Fruit fly (Drosophila melanogaster) whole organism, wandering third instar larva: ENCODE data around the gene TM9SF3.

Source experiments
- Dfd ChIP-seq: fragments of >200 bp; optimal IDR thresholded peaks from 2 replicates; lab custom pipeline; 2017; ENCODE audit warnings: missing biosample characterization, missing genetic modification characterization
- Dif ChIP-seq: fragments of 200-275, 200-300 bp; sonication (Bioruptor generic); optimal IDR thresholded peaks from 2 replicates; lab custom pipeline; 2018; ENCODE audit warnings: missing biosample characterization, missing genetic modification characterization; ENCODE audit not compliant: partially characterized antibody
- GATAd ChIP-seq: sonication (Bioruptor generic); optimal IDR thresholded peaks from 2 replicates; lab custom pipeline; 2016; ENCODE audit warnings: missing biosample characterization, missing genetic modification characterization
- Hnf4 ChIP-seq: fragments of 200-800 bp; sonication (Bioruptor generic); optimal IDR thresholded peaks from 2 replicates; lab custom pipeline; 2016; ENCODE audit warnings: missing biosample characterization, mild to moderate bottlenecking, missing genetic modification characterization
- Hr78 ChIP-seq: fragments of >200 bp; optimal IDR thresholded peaks from 2 replicates; lab custom pipeline; 2017; ENCODE audit warnings: missing biosample characterization, missing genetic modification characterization
- Jra ChIP-seq: sonication (Bioruptor generic); optimal IDR thresholded peaks from 2 replicates; lab custom pipeline; 2016; ENCODE audit warnings: missing biosample characterization, missing genetic modification characterization
- OdsH ChIP-seq: fragments of 200-800 bp; sonication (Bioruptor generic); optimal IDR thresholded peaks from 2 replicates; lab custom pipeline; 2016; ENCODE audit warnings: missing biosample characterization, mild to moderate bottlenecking, missing genetic modification characterization
- Rel ChIP-seq, 2 experiments: fragments of 200-800 bp; sonication (Bioruptor generic) in 1 of 2; optimal IDR thresholded peaks; 2 replicates in 1 of 2; 3 replicates in 1 of 2; lab custom pipeline; 2016 to 2019; ENCODE audit warnings: mild to moderate bottlenecking in 2 of 2, missing biosample characterization in 2 of 2, missing genetic modification characterization in 2 of 2, moderate library complexity in 1 of 2
- dl ChIP-seq, 2 experiments: fragments of 175-275, 200-275 bp in 1 of 2; fragments of 200-275 bp in 1 of 2; sonication (Bioruptor generic); optimal IDR thresholded peaks; lab custom pipeline; 2018; ENCODE audit warnings: mild to moderate bottlenecking in 2 of 2, missing biosample characterization in 2 of 2, missing genetic modification characterization in 2 of 2, moderate library complexity in 2 of 2; ENCODE audit not compliant: partially characterized antibody in 2 of 2, insufficient read depth in 1 of 2
- h ChIP-seq: fragments of 200-800 bp; sonication (Bioruptor generic); optimal IDR thresholded peaks from 3 replicates; lab custom pipeline; 2016; ENCODE audit warnings: missing biosample characterization, mild to moderate bottlenecking, missing genetic modification characterization
- jim ChIP-seq: fragments of 175-275, 200-325 bp; sonication (Bioruptor generic); optimal IDR thresholded peaks from 2 replicates; lab custom pipeline; 2016; ENCODE audit warnings: missing biosample characterization, mild to moderate bottlenecking, missing genetic modification characterization
- lola ChIP-seq: fragments of >200 bp; optimal IDR thresholded peaks from 2 replicates; lab custom pipeline; 2017; ENCODE audit warnings: missing biosample characterization, missing genetic modification characterization
- psq ChIP-seq: fragments of 200-800 bp; sonication (Bioruptor generic); optimal IDR thresholded peaks from 3 replicates; lab custom pipeline; 2017; ENCODE audit warnings: missing biosample characterization, mild to moderate bottlenecking, missing genetic modification characterization, moderate library complexity
- tai ChIP-seq: sonication (Bioruptor generic); optimal IDR thresholded peaks from 2 replicates; lab custom pipeline; 2016; ENCODE audit warnings: missing biosample characterization, missing genetic modification characterization

DNA sequence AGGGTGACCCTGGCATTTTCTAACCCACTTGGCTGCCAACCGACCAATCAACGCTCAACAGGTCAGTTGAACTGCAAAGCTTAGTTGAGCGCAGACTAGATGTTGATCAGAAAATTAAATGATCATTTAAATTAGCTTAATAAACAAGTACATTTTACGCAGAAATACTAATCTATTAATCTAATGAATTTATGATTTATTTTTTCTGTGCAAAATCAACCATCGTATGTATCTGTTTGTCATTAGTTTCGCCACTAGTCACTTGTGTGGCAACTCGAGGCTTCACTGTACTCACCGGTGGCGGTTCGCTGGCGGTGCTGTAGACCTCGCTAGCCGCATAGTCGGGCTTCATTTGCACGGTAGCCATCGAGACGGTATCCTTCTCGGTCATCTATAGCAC, 27.2 kb downstream of the TM9SF3 start:
- TF ChIP-seq psq: no peak
- no peak for TF ChIP-seq OdsH (GFP tag; lab: Kevin White, UChicago)
- TF ChIP-seq lola (GFP tag; lab: Kevin White, UChicago): no peak
- no peak for TF ChIP-seq GATAd (GFP tag; lab: Kevin White, UChicago)
- no peak for TF ChIP-seq h (GFP tag; lab: Kevin White, UChicago)
- TF ChIP-seq Rel (GFP tag; optimal IDR thresholded peaks at IDR 0.05; lab: Kevin White, UChicago): no peak
- no peak for TF ChIP-seq Rel (tag; optimal IDR thresholded peaks at IDR 0.05; lab: Kevin White, UChicago)
- no peak for TF ChIP-seq Hnf4
- no peak for TF ChIP-seq jim (GFP tag; lab: Kevin White, UChicago)
- no peak for TF ChIP-seq Dfd
- no peak for TF ChIP-seq Dif (GFP tag; lab: Kevin White, UChicago)
- TF ChIP-seq Jra (GFP tag; lab: Kevin White, UChicago): no peak
- no peak for TF ChIP-seq Hr78 (GFP tag; lab: Kevin White, UChicago)
- no peak for TF ChIP-seq tai
- TF ChIP-seq dl (GFP tag; optimal IDR thresholded peaks at IDR 0.05; lab: Kevin White, UChicago; ENCODE audit: insufficient read depth in 1 of 2, partially characterized antibody in 2 of 2): no peak
